Worm (Caenorhabditis elegans) whole organism, L2 larva: ENCODE measurements around the gene ZK1073.2.

Source experiments
- R02D3.7 ChIP-seq: fragments of 150-350 bp; optimal IDR thresholded peaks from 2 replicates; lab custom pipeline; 2014; ENCODE audit warnings: missing biosample characterization, missing genetic modification characterization
- aly-2 ChIP-seq: fragments of 150-350 bp; optimal IDR thresholded peaks from 2 replicates; lab custom pipeline; 2014; ENCODE audit warnings: missing biosample characterization, missing genetic modification characterization
- ama-1 ChIP-seq: fragments of 150-350 bp; optimal IDR thresholded peaks from 2 replicates; lab custom pipeline; 2018; ENCODE audit warnings: inconsistent platforms
- lin-11 ChIP-seq: fragments of 150-350 bp; sonication (generic microtip); optimal IDR thresholded peaks from 2 replicates; lab custom pipeline; 2014; ENCODE audit warnings: missing biosample characterization, missing genetic modification characterization, inconsistent platforms, mixed read lengths
- mdl-1 ChIP-seq, 2 experiments: fragments of 150-350 bp in 1 of 2; sonication (generic microtip) in 1 of 2; optimal IDR thresholded peaks; 2 replicates each; lab custom pipeline; 2017; ENCODE audit warnings: missing biosample characterization in 2 of 2, missing genetic modification characterization in 2 of 2
- nhr-12 ChIP-seq: fragments of 150-350 bp; optimal IDR thresholded peaks from 2 replicates; lab custom pipeline; 2014; ENCODE audit warnings: missing biosample characterization, missing genetic modification characterization
- nhr-237 ChIP-seq: fragments of 150-350 bp; optimal IDR thresholded peaks from 2 replicates; lab custom pipeline; 2014; ENCODE audit warnings: missing biosample characterization, missing genetic modification characterization

DNA sequence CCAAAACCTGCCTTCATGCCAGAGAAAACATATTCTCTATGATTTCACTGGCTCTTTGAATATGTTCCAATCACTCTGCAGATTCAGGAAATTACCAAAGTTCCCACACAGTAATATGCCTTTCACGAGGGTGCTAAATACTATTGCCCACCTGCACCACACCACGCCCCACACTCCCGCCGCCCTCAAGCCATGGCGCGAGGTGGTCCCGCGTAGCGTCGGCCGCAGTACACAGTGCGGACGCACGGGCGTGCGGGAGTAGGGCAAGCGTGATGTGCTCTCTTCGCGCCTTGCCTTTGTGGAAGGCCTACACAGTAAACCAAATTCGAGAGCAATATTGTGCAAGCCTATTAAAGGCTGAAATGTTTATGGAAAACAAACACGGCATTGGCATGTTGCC lies 54.0 kb downstream of the ZK1073.2 start:
- no peak for TF ChIP-seq aly-2 (tag; lab: Kevin White, UChicago)
- no peak for TF ChIP-seq mdl-1 (tag; optimal IDR thresholded peaks at IDR 0.05; lab: Kevin White, UChicago)
- no peak for TF ChIP-seq R02D3.7 (tag; lab: Kevin White, UChicago)
- TF ChIP-seq nhr-237 (tag; lab: Kevin White, UChicago): no peak
- no peak for TF ChIP-seq nhr-12 (tag; lab: Kevin White, UChicago)
- TF ChIP-seq lin-11 (tag; lab: Kevin White, UChicago): no peak
- no peak for TF ChIP-seq ama-1 (lab: Kevin White, UChicago)
